Worm (Caenorhabditis elegans) whole organism, L4 larva: ENCODE measurements around the gene abu-7.

Experiments
- D1046.2 ChIP-seq: fragments of 200-800 bp; sonication (Bioruptor generic); IDR thresholded peaks from 2 replicates; pipeline ENCODE4 v1.3.6; 2022; ENCODE audit warnings: missing genetic modification characterization, missing compliant biosample characterization
- T20F7.1 ChIP-seq: fragments of 200-800 bp; sonication (Bioruptor generic); optimal IDR thresholded peaks from 2 replicates; lab custom pipeline; 2018; ENCODE audit warnings: mild to moderate bottlenecking, missing genetic modification characterization, missing compliant biosample characterization
- Y105C5A.15 ChIP-seq: fragments of 200-800 bp; sonication (Bioruptor generic); IDR thresholded peaks from 2 replicates; pipeline ENCODE4 v1.3.6; 2022; ENCODE audit warnings: missing genetic modification characterization, missing compliant biosample characterization
- ceh-32 ChIP-seq: sonication (generic microtip); optimal IDR thresholded peaks from 2 replicates; lab custom pipeline; 2016; ENCODE audit warnings: mild to moderate bottlenecking, missing genetic modification characterization, missing compliant biosample characterization; ENCODE audit not compliant: poor library complexity
- ceh-62 ChIP-seq: sonication (generic microtip); optimal IDR thresholded peaks from 2 replicates; lab custom pipeline; 2017; ENCODE audit warnings: missing biosample characterization, missing genetic modification characterization
- dmd-6 ChIP-seq: fragments of 200-800 bp; sonication (Bioruptor generic); IDR thresholded peaks from 2 replicates; pipeline ENCODE4 v1.3.6; 2022; ENCODE audit warnings: missing genetic modification reagents, missing genetic modification characterization, missing compliant biosample characterization
- dmd-8 ChIP-seq: fragments of 200-800 bp; sonication (Bioruptor generic); IDR thresholded peaks from 2 replicates; pipeline ENCODE4 v1.3.6; 2022; ENCODE audit warnings: missing genetic modification characterization, missing compliant biosample characterization
- egl-43 ChIP-seq: fragments of 200-800 bp; sonication (Bioruptor generic); IDR thresholded peaks from 2 replicates; pipeline ENCODE4 v1.3.6; 2022; ENCODE audit warnings: missing genetic modification reagents, missing genetic modification characterization, missing compliant biosample characterization
- lin-15B ChIP-seq: fragments of 150-350 bp; sonication (generic microtip); optimal IDR thresholded peaks from 3 replicates; lab custom pipeline; 2014; ENCODE audit warnings: missing biosample characterization, missing genetic modification characterization
- lin-29 ChIP-seq: fragments of 200-800 bp; sonication (Bioruptor generic); IDR thresholded peaks from 2 replicates; pipeline ENCODE4 v1.3.6; 2022; ENCODE audit warnings: missing genetic modification reagents, missing genetic modification characterization, missing compliant biosample characterization
- mdl-1 ChIP-seq, 2 experiments: fragments of 150-350 bp in 1 of 2; sonication (generic microtip) in 1 of 2; optimal IDR thresholded peaks; 2 replicates each; lab custom pipeline; 2014 to 2017; ENCODE audit warnings: missing biosample characterization in 2 of 2, missing genetic modification characterization in 2 of 2
- mdt-29 ChIP-seq: fragments of 200-800 bp; sonication (Bioruptor generic); IDR thresholded peaks from 2 replicates; pipeline ENCODE4 v1.3.6; 2022; ENCODE audit warnings: missing genetic modification reagents, missing genetic modification characterization, missing compliant biosample characterization
- mes-2 ChIP-seq: sonication (generic microtip); optimal IDR thresholded peaks from 2 replicates; lab custom pipeline; 2016; ENCODE audit warnings: missing genotype, mild to moderate bottlenecking, missing genetic modification characterization, missing compliant biosample characterization; ENCODE audit not compliant: poor library complexity, severe bottlenecking
- nhr-41 ChIP-seq: fragments of 200-800 bp; sonication (Bioruptor generic); IDR thresholded peaks from 2 replicates; pipeline ENCODE4 v1.3.6; 2022; ENCODE audit warnings: missing genetic modification reagents, missing genetic modification characterization, missing compliant biosample characterization
- php-3 ChIP-seq: fragments of 200-800 bp; sonication (Bioruptor generic); IDR thresholded peaks from 2 replicates; pipeline ENCODE4 v1.3.6; 2022; ENCODE audit warnings: missing genetic modification reagents, missing genetic modification characterization, missing compliant biosample characterization
- snpc-1.2 ChIP-seq: fragments of 200-800 bp; sonication (Bioruptor generic); IDR thresholded peaks from 2 replicates; pipeline ENCODE4 v1.3.6; 2022; ENCODE audit warnings: missing genetic modification reagents, missing genetic modification characterization, missing compliant biosample characterization
- spr-3 ChIP-seq: fragments of 200-800 bp; sonication (Bioruptor generic); optimal IDR thresholded peaks from 2 replicates; lab custom pipeline; 2018; ENCODE audit warnings: mild to moderate bottlenecking, missing genetic modification characterization, missing compliant biosample characterization
- unc-130 ChIP-seq: sonication (generic microtip); optimal IDR thresholded peaks from 2 replicates; lab custom pipeline; 2016; ENCODE audit warnings: missing genetic modification reagents, missing genetic modification characterization, missing compliant biosample characterization
- vab-7 ChIP-seq: fragments of 200-800 bp; sonication (Bioruptor generic); IDR thresholded peaks from 2 replicates; pipeline ENCODE4 v1.3.6; 2022; ENCODE audit warnings: missing genetic modification reagents, missing genetic modification characterization, missing compliant biosample characterization
- zag-1 ChIP-seq: fragments of 150-350 bp; optimal IDR thresholded peaks from 2 replicates; lab custom pipeline; 2014; ENCODE audit warnings: missing biosample characterization, missing genetic modification characterization
- ztf-7 ChIP-seq: fragments of 150-350 bp; optimal IDR thresholded peaks from 2 replicates; lab custom pipeline; 2014; ENCODE audit warnings: missing biosample characterization, missing genetic modification characterization

abu-7 gene

DNA sequence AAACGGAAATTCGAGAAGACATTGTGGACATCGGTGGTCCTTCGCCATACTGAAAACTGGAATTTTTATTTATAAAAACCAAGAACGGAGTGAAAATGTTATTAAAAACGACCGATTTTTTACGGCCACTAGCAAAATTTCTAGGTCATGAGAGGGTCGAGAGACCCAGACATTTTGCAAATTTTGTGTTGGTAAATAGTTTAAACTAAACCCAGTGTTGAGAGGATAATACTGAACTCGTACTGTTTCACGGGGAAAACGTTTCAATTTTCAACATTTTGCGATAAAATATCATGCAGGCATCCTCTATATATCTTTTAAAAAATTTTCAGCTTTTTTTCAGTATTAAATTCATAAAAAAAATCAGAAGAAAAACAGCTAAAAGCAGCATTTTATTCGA, 45.5 kb downstream of the abu-7 start, which contains the start of gene C04F5.9:
Gene C04F5.9, minus strand, starts transcription at position 101 of the 400 bp plus-strand sequence.
- TF ChIP-seq mes-2 (peak; percentile 21), unc-130 (GFP tag; lab: Kevin White, UChicago) (no peak), lin-29 (GFP tag; lab: Robert Waterston, UW) (no peak)

DNA sequence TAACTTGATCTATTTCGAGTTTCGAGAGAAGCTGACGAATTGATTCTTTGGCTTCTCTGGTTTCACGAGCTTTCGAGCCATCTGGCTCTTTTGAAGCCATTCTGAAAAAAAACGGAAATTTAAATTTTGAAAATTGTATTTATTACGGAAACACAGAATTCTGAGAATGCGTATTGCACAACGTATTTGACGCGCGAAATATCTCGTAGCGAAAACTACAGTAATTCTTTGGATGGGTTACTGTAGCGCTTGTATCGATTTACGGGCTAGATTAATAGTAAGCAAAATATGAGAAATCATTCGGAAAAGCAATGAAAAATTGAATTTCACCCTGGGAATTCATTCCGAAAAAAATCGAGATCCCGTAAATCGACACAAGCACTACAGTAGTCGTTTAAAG, 50.9 kb downstream of the abu-7 start, which contains the start of gene C04F5.8:
Gene C04F5.8, minus strand, starts transcription at position 101 of the 400 bp plus-strand sequence.
- TF ChIP-seq D1046.2 (GFP tag; lab: Robert Waterston, UW) (no peak), dmd-8 (GFP tag; lab: Robert Waterston, UW) (no peak), mdt-29 (GFP tag; lab: Robert Waterston, UW) (no peak), zag-1 (tag; lab: Kevin White, UChicago) (no peak), nhr-41 (GFP tag; lab: Robert Waterston, UW) (no peak), egl-43 (no peak), Y105C5A.15 (GFP tag; lab: Robert Waterston, UW) (no peak), mdl-1 (tag; optimal IDR thresholded peaks at IDR 0.05; lab: Kevin White, UChicago) (no peak), php-3 (GFP tag; lab: Robert Waterston, UW) (no peak), lin-15B (tag; lab: Kevin White, UChicago) (no peak), dmd-6 (GFP tag; lab: Robert Waterston, UW) (no peak), spr-3 (GFP tag; lab: Kevin White, UChicago) (no peak), T20F7.1 (GFP tag; lab: Kevin White, UChicago) (no peak), snpc-1.2 (no peak), ceh-62 (tag; lab: Kevin White, UChicago) (no peak), lin-29 (GFP tag; lab: Robert Waterston, UW) (no peak), ztf-7 (tag; lab: Kevin White, UChicago) (no peak), ceh-32 (tag; lab: Kevin White, UChicago) (no peak), vab-7 (GFP tag; lab: Robert Waterston, UW) (no peak)
